Fruit fly (Drosophila melanogaster) whole organism, embryonic: Measurements from ENCODE around the gene Ntf-2r.

Source experiments
- Abd-B ChIP-seq: fragments of 200-800 bp; sonication (Bioruptor generic); optimal IDR thresholded peaks from 2 replicates; lab custom pipeline; 2018; ENCODE audit warnings: missing biosample characterization, mild to moderate bottlenecking, missing genetic modification characterization, moderate library complexity
- Antp ChIP-seq: fragments of 200-800 bp; sonication (Bioruptor generic); optimal IDR thresholded peaks from 3 replicates; lab custom pipeline; 2016; ENCODE audit warnings: missing biosample characterization, missing genetic modification characterization
- BtbVII ChIP-seq: fragments of 200-800 bp; sonication (Bioruptor generic); optimal IDR thresholded peaks from 3 replicates; lab custom pipeline; 2017; ENCODE audit warnings: missing biosample characterization, mild to moderate bottlenecking, missing genetic modification characterization
- CG11504 ChIP-seq: fragments of 200-800 bp; sonication (Bioruptor generic); optimal IDR thresholded peaks from 3 replicates; lab custom pipeline; 2019; ENCODE audit warnings: missing biosample characterization, mild to moderate bottlenecking, missing genetic modification characterization, moderate library complexity
- CG12071 ChIP-seq: fragments of 200-800 bp; sonication (Bioruptor generic); optimal IDR thresholded peaks from 3 replicates; lab custom pipeline; 2018; ENCODE audit warnings: missing biosample characterization, mild to moderate bottlenecking, missing genetic modification characterization
- CG15601 ChIP-seq: fragments of 200-800 bp; sonication (Bioruptor generic); optimal IDR thresholded peaks from 3 replicates; lab custom pipeline; 2019; ENCODE audit warnings: missing biosample characterization, mild to moderate bottlenecking, missing genetic modification characterization, moderate library complexity
- CG1602 ChIP-seq: fragments of 200-800 bp; sonication (Bioruptor generic); optimal IDR thresholded peaks from 3 replicates; lab custom pipeline; 2016; ENCODE audit warnings: missing biosample characterization, missing genetic modification characterization
- CG17829 ChIP-seq: fragments of 200-800 bp; optimal IDR thresholded peaks from 2 replicates; lab custom pipeline; 2019; ENCODE audit warnings: missing biosample characterization, mild to moderate bottlenecking, missing genetic modification characterization, moderate library complexity
- CG3407 ChIP-seq: fragments of 200-800 bp; sonication (Bioruptor generic); optimal IDR thresholded peaks from 2 replicates; lab custom pipeline; 2018; ENCODE audit warnings: missing biosample characterization, mild to moderate bottlenecking, missing genetic modification characterization
- CG4328 ChIP-seq: fragments of 200-800 bp; sonication (Bioruptor generic); optimal IDR thresholded peaks from 3 replicates; lab custom pipeline; 2017; ENCODE audit warnings: missing biosample characterization, missing genetic modification reagents, missing genetic modification characterization
- CG5180 ChIP-seq: fragments of 200-800 bp; sonication (Bioruptor generic); optimal IDR thresholded peaks from 3 replicates; lab custom pipeline; 2017; ENCODE audit warnings: missing biosample characterization, missing genetic modification characterization, mild to moderate bottlenecking, moderate library complexity, missing genetic modification reagents
- CG5245 ChIP-seq: fragments of 200-800 bp; sonication (Bioruptor generic); optimal IDR thresholded peaks from 3 replicates; lab custom pipeline; 2016; ENCODE audit warnings: missing biosample characterization, missing genetic modification characterization
- CG7839 ChIP-seq: fragments of 200-800 bp; sonication (Bioruptor generic); optimal IDR thresholded peaks from 3 replicates; lab custom pipeline; 2018; ENCODE audit warnings: missing biosample characterization, mild to moderate bottlenecking, missing genetic modification characterization, moderate library complexity
- CG7963 ChIP-seq: fragments of 200-800 bp; sonication (Bioruptor generic); IDR thresholded peaks from 3 replicates; pipeline ENCODE4 v1.3.6; 2022; ENCODE audit warnings: missing biosample characterization, missing genetic modification characterization; ENCODE audit not compliant: partially characterized antibody
- CG8924 ChIP-seq: fragments of 200-800 bp; optimal IDR thresholded peaks from 3 replicates; lab custom pipeline; 2019; ENCODE audit warnings: missing biosample characterization, mild to moderate bottlenecking, missing genetic modification characterization, moderate library complexity
- CG9797 ChIP-seq: fragments of 200-800 bp; sonication (Bioruptor generic); optimal IDR thresholded peaks from 3 replicates; lab custom pipeline; 2018; ENCODE audit warnings: missing biosample characterization, mild to moderate bottlenecking, missing genetic modification characterization
- CTCF ChIP-seq: fragments of 200-800 bp; sonication (Bioruptor generic); optimal IDR thresholded peaks from 2 replicates; lab custom pipeline; 2017; ENCODE audit warnings: missing biosample characterization, mild to moderate bottlenecking, missing genetic modification characterization, moderate library complexity
- CoRest ChIP-seq: fragments of 200-800 bp; sonication (Bioruptor generic); optimal IDR thresholded peaks from 3 replicates; lab custom pipeline; 2018; ENCODE audit warnings: missing biosample characterization, mild to moderate bottlenecking, missing genetic modification characterization, moderate library complexity
- Dek ChIP-seq: fragments of 200-800 bp; sonication (Bioruptor generic); optimal IDR thresholded peaks from 3 replicates; lab custom pipeline; 2019; ENCODE audit warnings: missing biosample characterization, mild to moderate bottlenecking, missing genetic modification characterization, moderate library complexity
- Dfd ChIP-seq, 2 experiments: fragments of >200 bp; optimal IDR thresholded peaks; 2 replicates each; lab custom pipeline; 2017; ENCODE audit warnings: missing biosample characterization in 2 of 2, missing genetic modification characterization in 2 of 2
- H15 ChIP-seq: fragments of 200-800 bp; sonication (Bioruptor generic); IDR thresholded peaks from 3 replicates; pipeline ENCODE4 v1.3.6; 2022; ENCODE audit warnings: missing biosample characterization, missing genetic modification characterization
- Hand ChIP-seq: fragments of 200-800 bp; sonication (Bioruptor generic); optimal IDR thresholded peaks from 2 replicates; lab custom pipeline; 2017; ENCODE audit warnings: mild to moderate bottlenecking, missing biosample characterization, missing genetic modification reagents, missing genetic modification characterization
- Hey ChIP-seq: fragments of 200-800 bp; sonication (Bioruptor generic); optimal IDR thresholded peaks from 3 replicates; lab custom pipeline; 2018; ENCODE audit warnings: missing biosample characterization, mild to moderate bottlenecking, missing genetic modification characterization
- Hmr ChIP-seq: fragments of 200-800 bp; sonication (Bioruptor generic); optimal IDR thresholded peaks from 3 replicates; lab custom pipeline; 2017; ENCODE audit warnings: mild to moderate bottlenecking, missing biosample characterization, missing genetic modification reagents, missing genetic modification characterization
- Hmx ChIP-seq: fragments of 200-800 bp; sonication (Bioruptor generic); optimal IDR thresholded peaks from 2 replicates; lab custom pipeline; 2016; ENCODE audit warnings: missing biosample characterization, missing genetic modification characterization
- Med ChIP-seq: fragments of 200-800 bp; sonication (Bioruptor generic); peaks from one replicate; lab custom pipeline; 2016; ENCODE audit warnings: missing biosample characterization, missing genetic modification characterization, mild to moderate bottlenecking, inconsistent platforms, moderate library complexity
- Nf-YA ChIP-seq: fragments of 200-800 bp; sonication (Bioruptor generic); IDR thresholded peaks from 2 replicates; pipeline ENCODE4 v1.3.6; 2022; ENCODE audit warnings: missing biosample characterization, missing genetic modification characterization
- PHDP ChIP-seq: fragments of 200-800 bp; sonication (Bioruptor generic); optimal IDR thresholded peaks from 3 replicates; lab custom pipeline; 2018; ENCODE audit warnings: missing biosample characterization, mild to moderate bottlenecking, missing genetic modification characterization, moderate library complexity
- Pdp1 ChIP-seq, 2 experiments: fragments of 200-800 bp; sonication (Bioruptor generic); optimal IDR thresholded peaks; 3 replicates each; lab custom pipeline; 2016; ENCODE audit warnings: missing biosample characterization in 2 of 2, missing genetic modification characterization in 2 of 2, mild to moderate bottlenecking in 1 of 2, moderate library complexity in 1 of 2
- Sox102F ChIP-seq: fragments of 200-800 bp; sonication (Bioruptor generic); optimal IDR thresholded peaks from 2 replicates; lab custom pipeline; 2018; ENCODE audit warnings: missing biosample characterization, mild to moderate bottlenecking, missing genetic modification characterization, moderate library complexity
- Sry-β ChIP-seq: fragments of 200-800 bp; sonication (Bioruptor generic); optimal IDR thresholded peaks from 2 replicates; lab custom pipeline; 2018; ENCODE audit warnings: missing biosample characterization, mild to moderate bottlenecking, missing genetic modification characterization, moderate library complexity
- bbx ChIP-seq: fragments of 200-800 bp; sonication (Bioruptor generic); IDR thresholded peaks from 2 replicates; pipeline ENCODE4 v1.3.6; 2022; ENCODE audit warnings: missing biosample characterization, missing genetic modification characterization; ENCODE audit not compliant: partially characterized antibody
- br ChIP-seq: fragments of >200 bp; optimal IDR thresholded peaks from 2 replicates; lab custom pipeline; 2017
- chn ChIP-seq: fragments of 200-800 bp; sonication (Bioruptor generic); optimal IDR thresholded peaks from 2 replicates; lab custom pipeline; 2016; ENCODE audit warnings: missing biosample characterization, missing genetic modification characterization
- dmrt11E ChIP-seq: fragments of 200-800 bp; sonication (Bioruptor generic); optimal IDR thresholded peaks from 3 replicates; lab custom pipeline; 2018; ENCODE audit warnings: missing biosample characterization, mild to moderate bottlenecking, missing genetic modification characterization, moderate library complexity
- exex ChIP-seq: fragments of 200-800 bp; sonication (Bioruptor generic); optimal IDR thresholded peaks from 4 replicates; lab custom pipeline; 2018; ENCODE audit warnings: missing biosample characterization, mild to moderate bottlenecking, missing genetic modification characterization, moderate library complexity
- gro ChIP-seq: fragments of 200-800 bp; sonication (Bioruptor generic); optimal IDR thresholded peaks from 2 replicates; lab custom pipeline; 2016; ENCODE audit warnings: missing biosample characterization, missing genetic modification characterization
- hbn ChIP-seq: fragments of 200-800 bp; sonication (Bioruptor generic); IDR thresholded peaks from 2 replicates; pipeline ENCODE4 v1.3.6; 2022; ENCODE audit warnings: missing biosample characterization, missing genetic modification characterization; ENCODE audit not compliant: partially characterized antibody
- hkb ChIP-seq, 2 experiments: fragments of 200-800 bp in 1 of 2; fragments of >200 bp in 1 of 2; sonication (Bioruptor generic) in 1 of 2; IDR thresholded peaks in 1 of 2; optimal IDR thresholded peaks in 1 of 2; 2 replicates each; pipeline versions ENCODE4 v1.3.6 to Lab custom; 2017 to 2022; ENCODE audit warnings: missing biosample characterization in 1 of 2, missing genetic modification characterization in 1 of 2
- ken ChIP-seq: fragments of 200-800 bp; sonication (Bioruptor generic); IDR thresholded peaks from 3 replicates; pipeline ENCODE4 v1.3.6; 2022; ENCODE audit warnings: missing biosample characterization, missing genetic modification characterization
- lab ChIP-seq: fragments of 200-800 bp; sonication (Bioruptor generic); optimal IDR thresholded peaks from 3 replicates; lab custom pipeline; 2017; ENCODE audit warnings: missing biosample characterization, missing genetic modification characterization, mild to moderate bottlenecking, moderate library complexity, missing genetic modification reagents
- lola ChIP-seq, 3 experiments: fragments of >200 bp in 2 of 3; fragments of 200-800 bp in 1 of 3; sonication (Bioruptor generic) in 1 of 3; optimal IDR thresholded peaks; 2 replicates each; lab custom pipeline; 2017 to 2019; ENCODE audit warnings: missing biosample characterization in 3 of 3, missing genetic modification characterization in 3 of 3, mild to moderate bottlenecking in 1 of 3, moderate library complexity in 1 of 3
- mirr ChIP-seq: fragments of 200-800 bp; sonication (Bioruptor generic); optimal IDR thresholded peaks from 3 replicates; lab custom pipeline; 2018; ENCODE audit warnings: missing biosample characterization, mild to moderate bottlenecking, missing genetic modification characterization
- ro ChIP-seq: fragments of 200-800 bp; sonication (Bioruptor generic); IDR thresholded peaks from 2 replicates; pipeline ENCODE4 v1.3.6; 2022; ENCODE audit warnings: missing biosample characterization, missing genetic modification characterization
- sug ChIP-seq: fragments of 200-800 bp; optimal IDR thresholded peaks from 2 replicates; lab custom pipeline; 2019; ENCODE audit warnings: missing biosample characterization, mild to moderate bottlenecking, missing genetic modification characterization, moderate library complexity
- tap ChIP-seq: fragments of 200-800 bp; optimal IDR thresholded peaks from 3 replicates; lab custom pipeline; 2019; ENCODE audit warnings: missing biosample characterization, mild to moderate bottlenecking, missing genetic modification characterization, moderate library complexity
- vvl ChIP-seq: fragments of 200-800 bp; sonication (Bioruptor generic); IDR thresholded peaks from 2 replicates; pipeline ENCODE4 v1.3.6; 2022; ENCODE audit warnings: missing biosample characterization, missing genetic modification characterization
- zen2 ChIP-seq: fragments of 200-800 bp; sonication (Bioruptor generic); IDR thresholded peaks from 3 replicates; pipeline ENCODE4 v1.3.6; 2022; ENCODE audit warnings: missing biosample characterization, missing genetic modification characterization; ENCODE audit not compliant: partially characterized antibody

Ntf-2r gene

DNA sequence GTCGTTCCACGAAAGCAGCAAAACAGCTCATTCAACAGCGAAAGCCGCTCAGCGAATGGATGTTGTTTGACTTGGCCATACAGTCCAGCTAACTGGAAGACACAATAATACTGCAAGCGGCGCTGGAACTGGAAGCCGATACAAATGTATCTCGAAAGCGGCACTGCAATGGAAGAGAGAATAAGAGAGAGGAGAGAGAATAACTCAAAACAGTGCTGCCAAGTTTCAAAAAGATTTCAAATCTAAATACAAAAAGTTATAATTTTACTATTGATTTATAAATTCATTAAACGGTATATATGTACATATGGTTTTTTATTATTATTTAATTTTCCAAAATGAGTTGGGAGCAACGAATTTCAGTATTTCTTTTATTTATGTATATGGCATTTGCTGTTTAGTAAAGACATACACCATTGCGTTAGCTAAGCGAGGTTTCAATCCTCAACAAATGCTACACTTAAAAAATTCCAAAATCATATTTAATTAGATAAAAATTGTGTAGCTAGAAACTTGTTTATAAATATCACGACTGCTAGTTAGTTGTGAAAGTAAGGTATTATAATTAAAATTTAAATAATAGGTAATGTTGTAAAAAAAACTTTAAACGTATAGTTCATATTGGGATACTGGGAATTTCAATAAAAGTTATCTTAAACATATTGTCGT, 30.1 kb downstream of the Ntf-2r start, which contains the start of gene CG10283 (continued):
- TF ChIP-seq ken (GFP tag; lab: Robert Waterston, UW), result peak; percentile 26; the same call in 1 of the 3 replicates
- 0 out of 2 replicates have a peak, but pooled peaks have one; percentile 13 for TF ChIP-seq hbn (GFP tag; lab: Robert Waterston, UW)
- peak; percentile 52 for TF ChIP-seq Dek (tag; lab: Kevin White, UChicago)
- no peak for TF ChIP-seq exex
- TF ChIP-seq Antp (GFP tag; lab: Kevin White, UChicago), result no peak
- TF ChIP-seq Sox102F (GFP tag; lab: Kevin White, UChicago), result peak; percentile 30
- TF ChIP-seq CG5245 (GFP tag; lab: Kevin White, UChicago), result no peak
- no peak for TF ChIP-seq br (lab: Kevin White, UChicago)
- TF ChIP-seq Nf-YA (GFP tag; lab: Robert Waterston, UW), result no peak
- TF ChIP-seq CG3407 (GFP tag; lab: Kevin White, UChicago), result no peak
- TF ChIP-seq H15 (GFP tag; lab: Robert Waterston, UW), result no peak
- peak; percentile 75 for TF ChIP-seq Med (GFP tag; lab: Kevin White, UChicago)
- peak; percentile 58 for TF ChIP-seq bbx
- peak; percentile 69 for TF ChIP-seq Abd-B (GFP tag; lab: Kevin White, UChicago)
- peak; percentile 51 for TF ChIP-seq dmrt11E (tag; lab: Kevin White, UChicago)
- TF ChIP-seq mirr (GFP tag; lab: Kevin White, UChicago), result no peak
- no peak for TF ChIP-seq hkb (optimal IDR thresholded peaks at IDR 0.05; lab: Kevin White, UChicago)
- TF ChIP-seq hkb (GFP tag; IDR thresholded peaks at IDR 0.05; lab: Robert Waterston, UW), result peak; percentile 43; the same call in 1 of the 2 replicates
- peak; percentile 30 for TF ChIP-seq CG15601
- no peak for TF ChIP-seq zen2 (GFP tag; lab: Robert Waterston, UW)
- TF ChIP-seq Hmr, result peak; percentile 10
- TF ChIP-seq CG7839 (tag; lab: Kevin White, UChicago), result no peak
- TF ChIP-seq CG7963 (GFP tag; lab: Robert Waterston, UW), result no peak
- TF ChIP-seq CG5180 (GFP tag; lab: Kevin White, UChicago), result peak; percentile 44
- TF ChIP-seq Hey (tag; lab: Kevin White, UChicago), result no peak
- no peak for TF ChIP-seq Dfd (GFP tag; optimal IDR thresholded peaks at IDR 0.05; lab: Kevin White, UChicago)
- TF ChIP-seq vvl (GFP tag; lab: Robert Waterston, UW), result peak; percentile 56
- no peak for TF ChIP-seq BtbVII (GFP tag; lab: Kevin White, UChicago)
- no peak for TF ChIP-seq Sry-β (GFP tag; lab: Kevin White, UChicago)
- TF ChIP-seq Pdp1 (GFP tag; optimal IDR thresholded peaks at IDR 0.05; lab: Kevin White, UChicago), result peak in 1 of 2 experiments; percentile 11
- no peak for TF ChIP-seq Hand
- peak; percentile 67 for TF ChIP-seq CoRest (tag; lab: Kevin White, UChicago)
- peak; percentile 64 for TF ChIP-seq CTCF (GFP tag; lab: Kevin White, UChicago)
- peak; percentile 21 for TF ChIP-seq CG8924 (tag; lab: Kevin White, UChicago)
- TF ChIP-seq PHDP (tag; lab: Kevin White, UChicago), result peak; percentile 24
- no peak for TF ChIP-seq chn (GFP tag; lab: Kevin White, UChicago)
- peak; percentile 37 for TF ChIP-seq CG1602 (GFP tag; lab: Kevin White, UChicago)
- no peak for TF ChIP-seq tap (tag; lab: Kevin White, UChicago)
- TF ChIP-seq ro (GFP tag; lab: Robert Waterston, UW), result no peak
- peak; percentile 12 for TF ChIP-seq CG9797
- no peak for TF ChIP-seq CG4328
- peak in 1 of 3 experiments; percentile 52 for TF ChIP-seq lola (GFP tag; optimal IDR thresholded peaks at IDR 0.05; lab: Kevin White, UChicago)
- TF ChIP-seq sug (tag; lab: Kevin White, UChicago), result peak; percentile 28
- TF ChIP-seq lab (GFP tag; lab: Kevin White, UChicago), result no peak
- no peak for TF ChIP-seq gro (GFP tag; lab: Kevin White, UChicago)
- peak; percentile 37 for TF ChIP-seq CG12071 (GFP tag; lab: Kevin White, UChicago)
- no peak for TF ChIP-seq Hmx (GFP tag; lab: Kevin White, UChicago)
- peak; percentile 45 for TF ChIP-seq CG17829 (tag; lab: Kevin White, UChicago)
- peak; percentile 77 for TF ChIP-seq CG11504 (tag; lab: Kevin White, UChicago)
